Fruit fly (Drosophila melanogaster) whole organism, embryonic: ENCODE results near the gene BTBD9.

Experiments
- Bdp1 ChIP-seq: fragments of 200-800 bp; sonication (Bioruptor generic); optimal IDR thresholded peaks from 3 replicates; lab custom pipeline; 2016; ENCODE audit warnings: missing biosample characterization, missing genetic modification characterization
- CG10321 ChIP-seq: fragments of 200-800 bp; sonication (Bioruptor generic); IDR thresholded peaks from 2 replicates; pipeline ENCODE4 v1.3.6; 2022; ENCODE audit warnings: missing biosample characterization, missing genetic modification characterization
- CG10366 ChIP-seq: fragments of 200-800 bp; sonication (Bioruptor generic); IDR thresholded peaks from 2 replicates; pipeline ENCODE4 v1.3.6; 2022; ENCODE audit warnings: missing biosample characterization, missing genetic modification characterization
- CG10565 ChIP-seq: fragments of 200-800 bp; sonication (Bioruptor generic); optimal IDR thresholded peaks from 3 replicates; lab custom pipeline; 2016; ENCODE audit warnings: missing biosample characterization, mild to moderate bottlenecking, missing genetic modification characterization
- CG12104 ChIP-seq: fragments of 200-800 bp; sonication (Bioruptor generic); optimal IDR thresholded peaks from 3 replicates; lab custom pipeline; 2016; ENCODE audit warnings: missing biosample characterization, missing genetic modification characterization
- CG12391 ChIP-seq: fragments of 200-800 bp; sonication (Bioruptor generic); optimal IDR thresholded peaks from 3 replicates; lab custom pipeline; 2018; ENCODE audit warnings: missing biosample characterization, mild to moderate bottlenecking, missing genetic modification characterization, moderate library complexity
- CG12659 ChIP-seq: fragments of 200-800 bp; sonication (Bioruptor generic); optimal IDR thresholded peaks from 3 replicates; lab custom pipeline; 2017; ENCODE audit warnings: mild to moderate bottlenecking, missing biosample characterization, missing genetic modification reagents, missing genetic modification characterization
- CG12744 ChIP-seq: fragments of 200-800 bp; sonication (Bioruptor generic); optimal IDR thresholded peaks from 2 replicates; lab custom pipeline; 2016; ENCODE audit warnings: missing biosample characterization, missing genetic modification characterization
- CG12769 ChIP-seq: fragments of 200-800 bp; sonication (Bioruptor generic); optimal IDR thresholded peaks from 2 replicates; lab custom pipeline; 2019; ENCODE audit warnings: missing biosample characterization, mild to moderate bottlenecking, missing genetic modification characterization, moderate library complexity
- CG15601 ChIP-seq: fragments of 200-800 bp; sonication (Bioruptor generic); optimal IDR thresholded peaks from 3 replicates; lab custom pipeline; 2019; ENCODE audit warnings: missing biosample characterization, mild to moderate bottlenecking, missing genetic modification characterization, moderate library complexity
- CG15696 ChIP-seq: fragments of 200-800 bp; sonication (Bioruptor generic); optimal IDR thresholded peaks from 2 replicates; lab custom pipeline; 2019; ENCODE audit warnings: missing biosample characterization, mild to moderate bottlenecking, missing genetic modification characterization, moderate library complexity
- CG17359 ChIP-seq: fragments of 200-800 bp; sonication (Bioruptor generic); optimal IDR thresholded peaks from 3 replicates; lab custom pipeline; 2018; ENCODE audit warnings: missing biosample characterization, mild to moderate bottlenecking, missing genetic modification characterization, moderate library complexity
- CG18011 ChIP-seq: fragments of 200-800 bp; sonication (Bioruptor generic); optimal IDR thresholded peaks from 2 replicates; lab custom pipeline; 2017; ENCODE audit warnings: missing biosample characterization, missing genetic modification characterization, mild to moderate bottlenecking, moderate library complexity, missing genotype
- CG18599 ChIP-seq: fragments of 200-800 bp; sonication (Bioruptor generic); optimal IDR thresholded peaks from 3 replicates; lab custom pipeline; 2017; ENCODE audit warnings: missing biosample characterization, missing genetic modification characterization, mild to moderate bottlenecking, moderate library complexity, missing genetic modification reagents
- CG2116 ChIP-seq: fragments of 200-800 bp; sonication (Bioruptor generic); optimal IDR thresholded peaks from 3 replicates; lab custom pipeline; 2018; ENCODE audit warnings: missing biosample characterization, mild to moderate bottlenecking, missing genetic modification characterization
- CG2120 ChIP-seq: fragments of 200-800 bp; sonication (Bioruptor generic); optimal IDR thresholded peaks from 3 replicates; lab custom pipeline; 2016; ENCODE audit warnings: missing biosample characterization, missing genetic modification characterization
- CG2202 ChIP-seq: fragments of 200-800 bp; sonication (Bioruptor generic); optimal IDR thresholded peaks from 2 replicates; lab custom pipeline; 2018; ENCODE audit warnings: missing biosample characterization, mild to moderate bottlenecking, missing genetic modification characterization
- CG31365 ChIP-seq: fragments of 200-800 bp; sonication (Bioruptor generic); optimal IDR thresholded peaks from 2 replicates; lab custom pipeline; 2018; ENCODE audit warnings: missing biosample characterization, mild to moderate bottlenecking, missing genetic modification characterization
- CG32767 ChIP-seq: fragments of 200-800 bp; sonication (Bioruptor generic); IDR thresholded peaks from 2 replicates; pipeline ENCODE4 v1.3.6; 2022; ENCODE audit warnings: missing biosample characterization, missing genetic modification characterization
- CG6175 ChIP-seq: fragments of 200-800 bp; sonication (Bioruptor generic); IDR thresholded peaks from 3 replicates; pipeline ENCODE4 v1.3.6; 2022; ENCODE audit warnings: missing biosample characterization, missing genetic modification characterization
- CG6689 ChIP-seq: fragments of 200-800 bp; sonication (Bioruptor generic); IDR thresholded peaks from 2 replicates; pipeline ENCODE4 v1.3.6; 2022; ENCODE audit warnings: missing biosample characterization, missing genetic modification characterization
- CG7786 ChIP-seq: fragments of 200-800 bp; sonication (Bioruptor generic); optimal IDR thresholded peaks from 2 replicates; lab custom pipeline; 2016; ENCODE audit warnings: missing biosample characterization, missing genetic modification characterization
- CG8281 ChIP-seq: fragments of 200-800 bp; sonication (Bioruptor generic); optimal IDR thresholded peaks from 2 replicates; lab custom pipeline; 2018; ENCODE audit warnings: missing biosample characterization, mild to moderate bottlenecking, missing genetic modification characterization, moderate library complexity
- Drgx ChIP-seq: fragments of 200-800 bp; sonication (Bioruptor generic); IDR thresholded peaks from 2 replicates; pipeline ENCODE4 v1.3.6; 2022; ENCODE audit warnings: missing biosample characterization, missing genetic modification characterization
- Elba2 ChIP-seq: fragments of 200-800 bp; sonication (Bioruptor generic); optimal IDR thresholded peaks from 3 replicates; lab custom pipeline; 2016; ENCODE audit warnings: missing biosample characterization, missing genetic modification characterization
- H2.0 ChIP-seq: fragments of 200-800 bp; sonication (Bioruptor generic); IDR thresholded peaks from 2 replicates; pipeline ENCODE4 v1.3.6; 2022; ENCODE audit warnings: missing biosample characterization, missing genetic modification characterization
- Hey ChIP-seq: fragments of 200-800 bp; sonication (Bioruptor generic); optimal IDR thresholded peaks from 3 replicates; lab custom pipeline; 2018; ENCODE audit warnings: missing biosample characterization, mild to moderate bottlenecking, missing genetic modification characterization
- Lim3 ChIP-seq: fragments of 200-800 bp; sonication (Bioruptor generic); IDR thresholded peaks from 2 replicates; pipeline ENCODE4 v1.3.6; 2022; ENCODE audit warnings: missing biosample characterization, missing genetic modification characterization
- Nf-YC ChIP-seq: fragments of 200-800 bp; optimal IDR thresholded peaks from 3 replicates; lab custom pipeline; 2019; ENCODE audit warnings: missing biosample characterization, mild to moderate bottlenecking, missing genetic modification characterization, moderate library complexity
- bsh ChIP-seq, 2 experiments: fragments of 200-800 bp; sonication (Bioruptor generic); optimal IDR thresholded peaks; 2 replicates each; lab custom pipeline; 2017 to 2018; ENCODE audit warnings: mild to moderate bottlenecking in 2 of 2, missing biosample characterization in 2 of 2, missing genetic modification characterization in 2 of 2, moderate library complexity in 1 of 2
- cad ChIP-seq: fragments of >200 bp; optimal IDR thresholded peaks from 2 replicates; lab custom pipeline; 2017; ENCODE audit warnings: missing biosample characterization, missing genetic modification characterization
- caup ChIP-seq: fragments of 200-800 bp; sonication (Bioruptor generic); optimal IDR thresholded peaks from 3 replicates; lab custom pipeline; 2017; ENCODE audit warnings: missing biosample characterization, mild to moderate bottlenecking, missing genetic modification characterization, moderate library complexity; ENCODE audit not compliant: severe bottlenecking
- ci ChIP-seq: fragments of 200-800 bp; sonication (Bioruptor generic); IDR thresholded peaks from 3 replicates; pipeline ENCODE4 v1.3.6; 2022; ENCODE audit warnings: missing biosample characterization, missing genetic modification characterization
- danr ChIP-seq: fragments of 200-800 bp; sonication (Bioruptor generic); IDR thresholded peaks from 2 replicates; pipeline ENCODE4 v1.3.6; 2022; ENCODE audit warnings: missing biosample characterization, missing genetic modification characterization
- dati ChIP-seq: fragments of 200-800 bp; sonication (Bioruptor generic); IDR thresholded peaks from 2 replicates; pipeline ENCODE4 v1.3.6; 2022; ENCODE audit warnings: missing biosample characterization, missing genetic modification characterization
- en ChIP-seq: fragments of 200-800 bp; sonication (Bioruptor generic); optimal IDR thresholded peaks from 2 replicates; lab custom pipeline; 2016; ENCODE audit warnings: missing biosample characterization, missing genetic modification characterization
- esg ChIP-seq: fragments of 200-800 bp; sonication (Bioruptor generic); conservative IDR thresholded peaks from 2 replicates; pipeline ENCODE4 v1.3.6; 2022; ENCODE audit warnings: missing biosample characterization, missing genetic modification characterization
- eyg ChIP-seq: fragments of 200-800 bp; sonication (Bioruptor generic); optimal IDR thresholded peaks from 3 replicates; lab custom pipeline; 2016; ENCODE audit warnings: missing biosample characterization, missing genetic modification characterization
- gfzf ChIP-seq: fragments of 200-800 bp; sonication (Bioruptor generic); optimal IDR thresholded peaks from 2 replicates; lab custom pipeline; 2016; ENCODE audit warnings: missing biosample characterization, mild to moderate bottlenecking, missing genetic modification characterization, moderate library complexity
- ind ChIP-seq: fragments of 200-800 bp; sonication (Bioruptor generic); optimal IDR thresholded peaks from 3 replicates; lab custom pipeline; 2016; ENCODE audit warnings: missing biosample characterization, missing genetic modification characterization
- lbe ChIP-seq: fragments of 200-800 bp; sonication (Bioruptor generic); optimal IDR thresholded peaks from 2 replicates; lab custom pipeline; 2016; ENCODE audit warnings: missing biosample characterization, mild to moderate bottlenecking, missing genetic modification characterization
- pb ChIP-seq: fragments of 200-800 bp; sonication (Bioruptor generic); optimal IDR thresholded peaks from 3 replicates; lab custom pipeline; 2016; ENCODE audit warnings: missing biosample characterization, missing genetic modification characterization
- pros ChIP-seq: fragments of 200-800 bp; sonication (Bioruptor generic); optimal IDR thresholded peaks from 3 replicates; lab custom pipeline; 2019; ENCODE audit warnings: missing biosample characterization, mild to moderate bottlenecking, missing genetic modification characterization, moderate library complexity
- ranshi ChIP-seq: fragments of 200-800 bp; sonication (Bioruptor generic); IDR thresholded peaks from 2 replicates; pipeline ENCODE4 v1.3.6; 2022; ENCODE audit warnings: missing biosample characterization, missing genetic modification characterization
- scrt ChIP-seq: fragments of 200-800 bp; sonication (Bioruptor generic); optimal IDR thresholded peaks from 2 replicates; lab custom pipeline; 2018; ENCODE audit warnings: missing biosample characterization, mild to moderate bottlenecking, missing genetic modification characterization, moderate library complexity
- slbo ChIP-seq: fragments of 200-800 bp; sonication (Bioruptor generic); IDR thresholded peaks from 2 replicates; pipeline ENCODE4 v1.3.6; 2022; ENCODE audit warnings: missing biosample characterization, missing genetic modification characterization
- tup ChIP-seq: fragments of 200-800 bp; sonication (Bioruptor generic); optimal IDR thresholded peaks from 2 replicates; lab custom pipeline; 2016; ENCODE audit warnings: missing biosample characterization, mild to moderate bottlenecking, missing genetic modification characterization, moderate library complexity
- twi ChIP-seq: fragments of 200-800 bp; optimal IDR thresholded peaks from 2 replicates; lab custom pipeline; 2019; ENCODE audit warnings: missing biosample characterization, mild to moderate bottlenecking, missing genetic modification characterization, moderate library complexity
- zen2 ChIP-seq: fragments of 200-800 bp; sonication (Bioruptor generic); IDR thresholded peaks from 3 replicates; pipeline ENCODE4 v1.3.6; 2022; ENCODE audit warnings: missing biosample characterization, missing genetic modification characterization; ENCODE audit not compliant: partially characterized antibody

The BTBD9 gene

dm6 chrX:10762959-10763883 is 5.1 kb upstream of the BTBD9 start (continued):
- no peak for TF ChIP-seq eyg (GFP tag; lab: Kevin White, UChicago)
- peak; percentile 1 for TF ChIP-seq ind (GFP tag; lab: Kevin White, UChicago)
- no peak for TF ChIP-seq Elba2
- no peak for TF ChIP-seq CG10321 (GFP tag; lab: Robert Waterston, UW)
- TF ChIP-seq CG2120: peak; percentile 61
- TF ChIP-seq CG15601 (tag; lab: Kevin White, UChicago): peak; percentile 28
- no peak for TF ChIP-seq CG6175
- TF ChIP-seq CG6689 (GFP tag; lab: Robert Waterston, UW): 0 out of 2 replicates have a peak, but pooled peaks have one; percentile 6
- peak; percentile 68 for TF ChIP-seq pros (GFP tag; lab: Kevin White, UChicago)
- TF ChIP-seq CG10366 (GFP tag; lab: Robert Waterston, UW): no peak
- TF ChIP-seq bsh (GFP tag; optimal IDR thresholded peaks at IDR 0.05; lab: Kevin White, UChicago): peak in 1 of 2 experiments; percentile 30
- TF ChIP-seq CG15696 (tag; lab: Kevin White, UChicago): no peak
- TF ChIP-seq lbe (GFP tag; lab: Kevin White, UChicago): no peak
- no peak for TF ChIP-seq CG32767 (GFP tag; lab: Robert Waterston, UW)
- no peak for TF ChIP-seq CG12744 (GFP tag; lab: Kevin White, UChicago)
- no peak for TF ChIP-seq CG10565
- peak; percentile 66 for TF ChIP-seq CG18599 (GFP tag; lab: Kevin White, UChicago)
- no peak for TF ChIP-seq cad (GFP tag; lab: Kevin White, UChicago)
- no peak; the same call in 1 of the 2 replicates for TF ChIP-seq slbo (GFP tag; lab: Robert Waterston, UW)
- TF ChIP-seq tup: no peak
- no peak for TF ChIP-seq CG31365 (tag; lab: Kevin White, UChicago)
- no peak for TF ChIP-seq caup (GFP tag; lab: Kevin White, UChicago)
- peak; percentile 43; the same call in 1 of the 2 replicates for TF ChIP-seq ranshi
- no peak for TF ChIP-seq twi (tag; lab: Kevin White, UChicago)
- peak; percentile 25 for TF ChIP-seq scrt (GFP tag; lab: Kevin White, UChicago)
- no peak for TF ChIP-seq CG2202 (tag; lab: Kevin White, UChicago)
- peak; percentile 62 for TF ChIP-seq CG12769
- peak; percentile 47 for TF ChIP-seq CG12391 (tag; lab: Kevin White, UChicago)
- no peak for TF ChIP-seq zen2 (GFP tag; lab: Robert Waterston, UW)
- no peak for TF ChIP-seq esg (GFP tag; lab: Robert Waterston, UW)
- TF ChIP-seq Drgx (GFP tag; lab: Robert Waterston, UW): no peak
- no peak for TF ChIP-seq CG2116 (GFP tag; lab: Kevin White, UChicago)
- TF ChIP-seq CG8281 (tag; lab: Kevin White, UChicago): no peak
- no peak for TF ChIP-seq en (GFP tag; lab: Kevin White, UChicago)
- peak; percentile 22 for TF ChIP-seq CG17359 (tag; lab: Kevin White, UChicago)
- TF ChIP-seq pb: no peak
- TF ChIP-seq dati (GFP tag; lab: Robert Waterston, UW): no peak
- peak; percentile 93 for TF ChIP-seq Nf-YC (tag; lab: Kevin White, UChicago)
- no peak for TF ChIP-seq CG12104
- TF ChIP-seq CG12659 (GFP tag; lab: Kevin White, UChicago): peak; percentile 33
- no peak for TF ChIP-seq Bdp1
- no peak for TF ChIP-seq gfzf (GFP tag; lab: Kevin White, UChicago)
- no peak for TF ChIP-seq CG7786
- peak; percentile 65; the same call in 2 of the 3 replicates for TF ChIP-seq ci (GFP tag; lab: Robert Waterston, UW)
- no peak for TF ChIP-seq CG18011 (GFP tag; lab: Kevin White, UChicago)
- TF ChIP-seq H2.0: no peak
- TF ChIP-seq Lim3: no peak
- TF ChIP-seq danr (GFP tag; lab: Robert Waterston, UW): no peak
- TF ChIP-seq Hey (tag; lab: Kevin White, UChicago): peak; percentile 33
